Fruit fly (Drosophila melanogaster): Measurements from ENCODE around the gene CG8915.
A peak's percentile ranks its signal among the peaks of the same experiment; 100 is the strongest.

The CG8915 gene

DNA sequence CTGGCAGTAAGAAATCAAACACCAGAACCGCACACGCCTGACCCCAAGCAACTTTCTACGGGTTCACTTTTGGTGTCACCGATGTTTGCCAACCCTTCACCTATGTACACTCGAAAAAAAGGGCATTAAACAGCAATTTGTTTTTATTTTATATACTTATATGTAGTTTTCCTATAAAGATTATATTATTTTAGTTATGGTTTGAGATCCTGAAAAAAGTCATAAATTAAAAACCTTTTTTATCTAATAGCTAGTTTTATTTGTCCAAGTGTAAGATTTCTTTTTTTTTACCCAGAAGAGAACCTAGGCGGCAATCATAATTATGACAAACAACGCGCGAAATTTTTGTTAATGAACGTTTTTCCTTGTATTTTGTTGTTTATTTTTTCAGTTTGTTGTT, 48.6 kb upstream of the CG8915 start (continued):
- TF ChIP-seq Fer3 (tag; optimal IDR thresholded peaks at IDR 0.05) = peak; percentile 60
- no peak for TF ChIP-seq toy (GFP tag; IDR thresholded peaks at IDR 0.05)
- no peak for TF ChIP-seq Mes4 (GFP tag; optimal IDR thresholded peaks at IDR 0.05)
- no peak for TF ChIP-seq CG2120 (GFP tag; optimal IDR thresholded peaks at IDR 0.05)
- no peak for TF ChIP-seq sima (GFP tag; optimal IDR thresholded peaks at IDR 0.05)
- no peak for TF ChIP-seq Bdp1 (GFP tag; optimal IDR thresholded peaks at IDR 0.05)
- no peak for TF ChIP-seq D (optimal IDR thresholded peaks at IDR 0.05)
- peak; percentile 7 for TF ChIP-seq D (GFP tag; optimal IDR thresholded peaks at IDR 0.05)
- TF ChIP-seq YL-1 (GFP tag; optimal IDR thresholded peaks at IDR 0.05) = no peak
- TF ChIP-seq CG1792 (GFP tag; optimal IDR thresholded peaks at IDR 0.05) = no peak
- TF ChIP-seq Dip3 (GFP tag; optimal IDR thresholded peaks at IDR 0.05) = no peak
- TF ChIP-seq CG32532 (GFP tag; IDR thresholded peaks at IDR 0.05) = peak; percentile 67
- peak; percentile 66 for TF ChIP-seq slbo (GFP tag; IDR thresholded peaks at IDR 0.05)
- TF ChIP-seq CG13123 (GFP tag; optimal IDR thresholded peaks at IDR 0.05) = no peak
- TF ChIP-seq CG14860 (GFP tag; IDR thresholded peaks at IDR 0.05; ENCODE audit: partially characterized antibody) = no peak
- TF ChIP-seq dm (GFP tag; optimal IDR thresholded peaks at IDR 0.05) = no peak
- TF ChIP-seq ssp (GFP tag; IDR thresholded peaks at IDR 0.05) = peak; percentile 34; the same call in 1 of the 2 replicates
- TF ChIP-seq CG34422 (GFP tag; IDR thresholded peaks at IDR 0.05) = no peak
- TF ChIP-seq bab2 (GFP tag; optimal IDR thresholded peaks at IDR 0.05) = no peak
- no peak for TF ChIP-seq danr (GFP tag; IDR thresholded peaks at IDR 0.05)
- peak; percentile 39 for TF ChIP-seq Sox100B (GFP tag; optimal IDR thresholded peaks at IDR 0.05)
- TF ChIP-seq gcm (GFP tag; optimal IDR thresholded peaks at IDR 0.05) = no peak
- TF ChIP-seq nau (GFP tag; optimal IDR thresholded peaks at IDR 0.05) = no peak
- TF ChIP-seq klu (GFP tag; IDR thresholded peaks at IDR 0.05) = no peak
- TF ChIP-seq CG4404 (GFP tag; IDR thresholded peaks at IDR 0.05) = 0 out of 2 replicates have a peak, but pooled peaks have one; percentile 19
- no peak for TF ChIP-seq TFAM (GFP tag; optimal IDR thresholded peaks at IDR 0.05)
- TF ChIP-seq CG7963 (GFP tag; IDR thresholded peaks at IDR 0.05; ENCODE audit: partially characterized antibody) = no peak
- TF ChIP-seq CG30403 (GFP tag; optimal IDR thresholded peaks at IDR 0.05) = peak; percentile 52
- TF ChIP-seq en (GFP tag; optimal IDR thresholded peaks at IDR 0.05) = no peak
- TF ChIP-seq stc (GFP tag; IDR thresholded peaks at IDR 0.05) = peak; percentile 43; the same call in 1 of the 2 replicates
- peak; percentile 52 for TF ChIP-seq CG13296 (GFP tag; optimal IDR thresholded peaks at IDR 0.05)
- TF ChIP-seq so (GFP tag; IDR thresholded peaks at IDR 0.05) = no peak
- no peak for TF ChIP-seq CG30020 (tag; optimal IDR thresholded peaks at IDR 0.05)
- TF ChIP-seq CG11085 (GFP tag; IDR thresholded peaks at IDR 0.05) = no peak
- no peak for TF ChIP-seq NfI (GFP tag; optimal IDR thresholded peaks at IDR 0.05)
- TF ChIP-seq BtbVII (GFP tag; optimal IDR thresholded peaks at IDR 0.05) = no peak
- TF ChIP-seq org-1 (GFP tag; optimal IDR thresholded peaks at IDR 0.05) = no peak
- TF ChIP-seq cato (GFP tag; optimal IDR thresholded peaks at IDR 0.05; ENCODE audit: borderline replicate concordance) = no peak
- peak; percentile 45 for TF ChIP-seq CG3281 (GFP tag; optimal IDR thresholded peaks at IDR 0.05)
- TF ChIP-seq CG16815 (GFP tag; optimal IDR thresholded peaks at IDR 0.05) = no peak
- TF ChIP-seq croc (GFP tag; conservative IDR thresholded peaks at IDR 0.05) = no peak
- no peak for TF ChIP-seq CG6854 (GFP tag; optimal IDR thresholded peaks at IDR 0.05)
- TF ChIP-seq pnt (GFP tag; optimal IDR thresholded peaks at IDR 0.05) = no peak
- TF ChIP-seq hbn (GFP tag; IDR thresholded peaks at IDR 0.05; ENCODE audit: partially characterized antibody) = no peak
- no peak for TF ChIP-seq CG2116 (GFP tag; optimal IDR thresholded peaks at IDR 0.05)
- no peak for TF ChIP-seq sr (GFP tag; IDR thresholded peaks at IDR 0.05)
- TF ChIP-seq CG17568 (GFP tag; optimal IDR thresholded peaks at IDR 0.05) = no peak
- TF ChIP-seq tup (GFP tag; optimal IDR thresholded peaks at IDR 0.05) = no peak
- no peak for TF ChIP-seq C15 (GFP tag; IDR thresholded peaks at IDR 0.05)
- no peak for TF ChIP-seq CG1832 (GFP tag; optimal IDR thresholded peaks at IDR 0.05)
- no peak for TF ChIP-seq CG4617 (GFP tag; optimal IDR thresholded peaks at IDR 0.05; ENCODE audit: borderline replicate concordance)
- TF ChIP-seq grau (tag; optimal IDR thresholded peaks at IDR 0.05) = peak; percentile 45
